Fruit fly (Drosophila melanogaster) whole organism, prepupa: ENCODE results near the gene CG14556.

Experiments used
- Blimp-1 ChIP-seq: fragments of 200-800 bp; sonication (Bioruptor generic); optimal IDR thresholded peaks from 3 replicates; lab custom pipeline; 2017; ENCODE audit warnings: missing biosample characterization, missing genetic modification characterization, mild to moderate bottlenecking, moderate library complexity, missing genetic modification reagents
- CG10631 ChIP-seq: fragments of 200-800 bp; sonication (Bioruptor generic); optimal IDR thresholded peaks from 2 replicates; lab custom pipeline; 2016; ENCODE audit warnings: missing biosample characterization, missing genetic modification characterization
- CG10669 ChIP-seq: fragments of 200-800 bp; sonication (Bioruptor generic); optimal IDR thresholded peaks from 3 replicates; lab custom pipeline; 2018; ENCODE audit warnings: missing biosample characterization, mild to moderate bottlenecking, missing genetic modification characterization, moderate library complexity
- CG11294 ChIP-seq: fragments of 200-800 bp; sonication (Bioruptor generic); IDR thresholded peaks from 2 replicates; pipeline ENCODE4 v1.3.6; 2022; ENCODE audit warnings: missing biosample characterization, missing genetic modification characterization
- CG11902 ChIP-seq: fragments of 200-800 bp; sonication (Bioruptor generic); optimal IDR thresholded peaks from 3 replicates; lab custom pipeline; 2016; ENCODE audit warnings: missing biosample characterization, missing genetic modification characterization
- CG1621 ChIP-seq: fragments of 200-800 bp; sonication (Bioruptor generic); optimal IDR thresholded peaks from 3 replicates; lab custom pipeline; 2018; ENCODE audit warnings: missing biosample characterization, mild to moderate bottlenecking, missing genetic modification characterization
- CG16779 ChIP-seq: fragments of 200-800 bp; sonication (Bioruptor generic); optimal IDR thresholded peaks from 3 replicates; lab custom pipeline; 2017; ENCODE audit warnings: missing biosample characterization, mild to moderate bottlenecking, missing genetic modification characterization
- CG31627 ChIP-seq: fragments of 200-800 bp; sonication (Bioruptor generic); optimal IDR thresholded peaks from 3 replicates; lab custom pipeline; 2016; ENCODE audit warnings: missing biosample characterization, missing genetic modification characterization
- CG32006 ChIP-seq: fragments of 200-800 bp; sonication (Bioruptor generic); optimal IDR thresholded peaks from 3 replicates; lab custom pipeline; 2017; ENCODE audit warnings: missing biosample characterization, mild to moderate bottlenecking, missing genetic modification characterization
- CG3919 ChIP-seq: fragments of 200-800 bp; sonication (Bioruptor generic); optimal IDR thresholded peaks from 3 replicates; lab custom pipeline; 2016; ENCODE audit warnings: missing biosample characterization, missing genetic modification characterization
- CG4318 ChIP-seq: fragments of 200-800 bp; sonication (Bioruptor generic); optimal IDR thresholded peaks from 3 replicates; lab custom pipeline; 2017; ENCODE audit warnings: missing biosample characterization, mild to moderate bottlenecking, missing genetic modification characterization
- CG6276 ChIP-seq: fragments of 200-800 bp; sonication (Bioruptor generic); optimal IDR thresholded peaks from 2 replicates; lab custom pipeline; 2017; ENCODE audit warnings: missing biosample characterization, mild to moderate bottlenecking, missing genetic modification characterization
- CG6808 ChIP-seq: fragments of 200-800 bp; sonication (Bioruptor generic); optimal IDR thresholded peaks from 3 replicates; lab custom pipeline; 2017; ENCODE audit warnings: missing biosample characterization, missing genetic modification characterization, mild to moderate bottlenecking, moderate library complexity, missing genetic modification reagents
- CG6854 ChIP-seq: fragments of 200-800 bp; sonication (Bioruptor generic); optimal IDR thresholded peaks from 2 replicates; lab custom pipeline; 2017; ENCODE audit warnings: missing biosample characterization, mild to moderate bottlenecking, missing genetic modification characterization
- CG8119 ChIP-seq: fragments of 200-800 bp; sonication (Bioruptor generic); IDR thresholded peaks from 3 replicates; pipeline ENCODE4 v1.3.6; 2022; ENCODE audit warnings: missing biosample characterization, missing genetic modification characterization
- CG8319 ChIP-seq: fragments of 200-800 bp; sonication (Bioruptor generic); optimal IDR thresholded peaks from 3 replicates; lab custom pipeline; 2016; ENCODE audit warnings: missing biosample characterization, missing genetic modification characterization
- CG9139 ChIP-seq: fragments of 200-800 bp; sonication (Bioruptor generic); optimal IDR thresholded peaks from 3 replicates; lab custom pipeline; 2017; ENCODE audit warnings: missing biosample characterization, mild to moderate bottlenecking, missing genetic modification characterization
- Eip75B ChIP-seq: fragments of 200-800 bp; sonication (Bioruptor generic); optimal IDR thresholded peaks from 3 replicates; lab custom pipeline; 2016; ENCODE audit warnings: missing biosample characterization, missing genetic modification characterization
- Eip78C ChIP-seq: fragments of 200-800 bp; sonication (Bioruptor generic); peaks from one replicate; lab custom pipeline; 2016; ENCODE audit warnings: missing biosample characterization, missing genetic modification characterization
- Gug ChIP-seq: fragments of 200-800 bp; sonication (Bioruptor generic); IDR thresholded peaks from 2 replicates; pipeline ENCODE4 v1.3.6; 2022; ENCODE audit warnings: missing biosample characterization, missing genetic modification characterization
- Hr38 ChIP-seq: sonication (Bioruptor generic); optimal IDR thresholded peaks from 2 replicates; lab custom pipeline; 2016; ENCODE audit warnings: missing biosample characterization, missing genetic modification characterization
- Hr39 ChIP-seq: fragments of 200-800 bp; sonication (Bioruptor generic); optimal IDR thresholded peaks from 2 replicates; lab custom pipeline; 2016; ENCODE audit warnings: missing biosample characterization, missing genetic modification characterization
- Smox ChIP-seq: fragments of 200-800 bp; sonication (Bioruptor generic); optimal IDR thresholded peaks from 3 replicates; lab custom pipeline; 2016; ENCODE audit warnings: missing biosample characterization, missing genetic modification characterization
- Sox15 ChIP-seq: fragments of 200-800 bp; sonication (Bioruptor generic); optimal IDR thresholded peaks from 3 replicates; lab custom pipeline; 2016; ENCODE audit warnings: missing biosample characterization, missing genetic modification characterization
- dac ChIP-seq: fragments of 200-800 bp; sonication (Bioruptor generic); optimal IDR thresholded peaks from 2 replicates; lab custom pipeline; 2017; ENCODE audit warnings: missing biosample characterization, mild to moderate bottlenecking, missing genetic modification characterization
- dsx ChIP-seq: fragments of 200-800 bp; optimal IDR thresholded peaks from 3 replicates; lab custom pipeline; 2019; ENCODE audit warnings: missing biosample characterization, mild to moderate bottlenecking, missing genetic modification characterization, moderate library complexity; ENCODE audit not compliant: poor library complexity, severe bottlenecking
- eg ChIP-seq: fragments of 200-800 bp; sonication (Bioruptor generic); IDR thresholded peaks from 3 replicates; pipeline ENCODE4 v1.3.6; 2022; ENCODE audit warnings: missing biosample characterization, missing genetic modification characterization
- esn ChIP-seq: fragments of 200-800 bp; sonication (Bioruptor generic); optimal IDR thresholded peaks from 2 replicates; lab custom pipeline; 2016; ENCODE audit warnings: missing biosample characterization, mild to moderate bottlenecking, missing genetic modification characterization, moderate library complexity
- fd85E ChIP-seq: fragments of 200-800 bp; sonication (Bioruptor generic); optimal IDR thresholded peaks from 3 replicates; lab custom pipeline; 2016; ENCODE audit warnings: missing biosample characterization, missing genetic modification characterization
- fkh ChIP-seq: fragments of 200-800 bp; sonication (Bioruptor generic); optimal IDR thresholded peaks from 3 replicates; lab custom pipeline; 2017; ENCODE audit warnings: missing biosample characterization, mild to moderate bottlenecking, missing genetic modification characterization, moderate library complexity
- lz ChIP-seq: fragments of 200-800 bp; sonication (Bioruptor generic); optimal IDR thresholded peaks from 3 replicates; lab custom pipeline; 2016; ENCODE audit warnings: missing biosample characterization, missing genetic modification characterization
- pdm3 ChIP-seq: fragments of 200-800 bp; sonication (Bioruptor generic); optimal IDR thresholded peaks from 3 replicates; lab custom pipeline; 2016; ENCODE audit warnings: missing biosample characterization, missing genetic modification characterization
- salr ChIP-seq, 2 experiments: fragments of 200-800 bp; sonication (Bioruptor generic); optimal IDR thresholded peaks; 3 replicates each; lab custom pipeline; 2016 to 2018; ENCODE audit warnings: missing biosample characterization in 2 of 2, missing genetic modification characterization in 2 of 2, mild to moderate bottlenecking in 1 of 2
- spab ChIP-seq: fragments of 200-800 bp; sonication (Bioruptor generic); optimal IDR thresholded peaks from 2 replicates; lab custom pipeline; 2017; ENCODE audit warnings: missing biosample characterization, mild to moderate bottlenecking, missing genetic modification characterization, missing genetic modification reagents
- ss ChIP-seq, 2 experiments: fragments of 200-800 bp; sonication (Bioruptor generic); optimal IDR thresholded peaks; 2 replicates in 1 of 2; 3 replicates in 1 of 2; lab custom pipeline; 2017 to 2018; ENCODE audit warnings: mild to moderate bottlenecking in 2 of 2, missing biosample characterization in 2 of 2, missing genetic modification characterization in 2 of 2, moderate library complexity in 1 of 2
- svp ChIP-seq: fragments of 200-800 bp; sonication (Bioruptor generic); peaks from one replicate; lab custom pipeline; 2016; ENCODE audit warnings: missing biosample characterization, missing genetic modification characterization
- vri ChIP-seq: fragments of 200-800 bp; sonication (Bioruptor generic); optimal IDR thresholded peaks from 3 replicates; lab custom pipeline; 2016; ENCODE audit warnings: missing biosample characterization, mild to moderate bottlenecking, missing genetic modification characterization

The CG14556 gene

dm6 chr3R:26104302-26105140, 21.9 kb upstream of the CG14556 start (continued):
- TF ChIP-seq CG16779 (no peak), fd85E (no peak), fkh (GFP tag; lab: Kevin White, UChicago) (peak; percentile 45), Hr38 (no peak), CG8319 (peak; percentile 7), CG9139 (no peak), CG11902 (peak; percentile 35), Gug (GFP tag; lab: Robert Waterston, UW) (no peak), CG6276 (GFP tag; lab: Kevin White, UChicago) (peak; percentile 9), esn (peak; percentile 78), CG8119 (peak; percentile 56; the same call in 1 of the 3 replicates), Eip75B (GFP tag; lab: Kevin White, UChicago) (peak; percentile 71), pdm3 (GFP tag; lab: Kevin White, UChicago) (peak; percentile 41), dac (GFP tag; lab: Kevin White, UChicago) (no peak), Eip78C (peak; percentile 81), Smox (peak; percentile 74), CG31627 (GFP tag; lab: Kevin White, UChicago) (peak; percentile 77), Sox15 (peak; percentile 12), CG1621 (tag; lab: Kevin White, UChicago) (no peak), ss (GFP tag; optimal IDR thresholded peaks at IDR 0.05; lab: Kevin White, UChicago) (peak in 1 of 2 experiments; percentile 26), Blimp-1 (peak; percentile 35), svp (GFP tag; lab: Kevin White, UChicago) (peak; percentile 89), Hr39 (GFP tag; lab: Kevin White, UChicago) (peak; percentile 71), CG10631 (GFP tag; lab: Kevin White, UChicago) (peak; percentile 38), spab (peak; percentile 17), CG11294 (GFP tag; lab: Robert Waterston, UW) (no peak), salr (GFP tag; optimal IDR thresholded peaks at IDR 0.05; lab: Kevin White, UChicago) (no peak), CG3919 (GFP tag; lab: Kevin White, UChicago) (peak; percentile 52), CG32006 (GFP tag; lab: Kevin White, UChicago) (peak; percentile 55), CG6854 (GFP tag; lab: Kevin White, UChicago) (peak; percentile 44)

dm6 chr3R:26105141-26105403, 21.4 kb upstream of the CG14556 start:
- TF ChIP-seq Eip78C = peak; percentile 16
- no peak for TF ChIP-seq CG4318 (GFP tag; lab: Kevin White, UChicago)

DNA sequence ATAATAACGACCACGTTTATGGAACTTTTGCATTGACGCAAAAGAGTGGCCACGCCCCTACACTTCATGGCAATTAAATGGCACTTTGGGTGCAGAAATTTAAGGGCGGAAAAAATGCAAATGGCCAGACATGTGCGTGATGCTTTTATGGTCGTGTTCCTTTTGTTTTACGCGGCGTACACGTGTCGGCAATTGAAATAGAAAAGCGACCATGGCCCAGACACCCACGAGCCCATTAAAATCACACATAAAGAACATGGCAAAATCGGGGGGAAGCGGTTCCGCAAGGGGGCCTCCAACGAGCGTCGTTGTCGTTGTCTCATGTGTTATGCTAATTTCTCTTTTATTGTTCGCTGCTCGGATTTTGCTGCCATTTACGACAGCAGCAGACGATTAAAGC, 21.1 kb upstream of the CG14556 start:
- no peak for TF ChIP-seq dsx
- TF ChIP-seq Gug (GFP tag; lab: Robert Waterston, UW) = no peak
- no peak for TF ChIP-seq CG10669
- no peak for TF ChIP-seq Hr39 (GFP tag; lab: Kevin White, UChicago)
- no peak for TF ChIP-seq vri (GFP tag; lab: Kevin White, UChicago)
- TF ChIP-seq eg = no peak
- TF ChIP-seq lz = no peak
- no peak for TF ChIP-seq CG4318 (GFP tag; lab: Kevin White, UChicago)
- TF ChIP-seq CG6808 (GFP tag; lab: Kevin White, UChicago) = no peak
- no peak for TF ChIP-seq salr (GFP tag; optimal IDR thresholded peaks at IDR 0.05; lab: Kevin White, UChicago)
